Worm (Caenorhabditis elegans) whole organism, L4 larva: ENCODE data around the gene Y49F6B.8.

Source experiments
- D1046.2 ChIP-seq: fragments of 200-800 bp; sonication (Bioruptor generic); IDR thresholded peaks from 2 replicates; pipeline ENCODE4 v1.3.6; 2022; ENCODE audit warnings: missing genetic modification characterization, missing compliant biosample characterization
- F37D6.2 ChIP-seq: sonication (generic microtip); optimal IDR thresholded peaks from 2 replicates; lab custom pipeline; 2016; ENCODE audit warnings: mild to moderate bottlenecking, missing genetic modification characterization, missing compliant biosample characterization
- F49E8.2 ChIP-seq: sonication (generic microtip); optimal IDR thresholded peaks from 2 replicates; lab custom pipeline; 2016; ENCODE audit warnings: missing compliant biosample characterization, mild to moderate bottlenecking, missing genetic modification characterization, borderline replicate concordance
- Y105C5A.15 ChIP-seq: fragments of 200-800 bp; sonication (Bioruptor generic); IDR thresholded peaks from 2 replicates; pipeline ENCODE4 v1.3.6; 2022; ENCODE audit warnings: missing genetic modification characterization, missing compliant biosample characterization
- Y75B8A.6 ChIP-seq: fragments of 200-800 bp; sonication (Bioruptor generic); IDR thresholded peaks from 2 replicates; pipeline ENCODE4 v1.3.6; 2022; ENCODE audit warnings: missing genetic modification reagents, missing genetic modification characterization, missing compliant biosample characterization
- arid-1 ChIP-seq: fragments of 200-800 bp; sonication (Bioruptor generic); conservative IDR thresholded peaks from 2 replicates; pipeline ENCODE4 v1.3.6; 2022; ENCODE audit warnings: missing genetic modification reagents, missing genetic modification characterization, missing compliant biosample characterization
- attf-4 ChIP-seq: sonication (generic microtip); optimal IDR thresholded peaks from 3 replicates; lab custom pipeline; 2017; ENCODE audit warnings: missing biosample characterization, missing genetic modification characterization
- ceh-20 ChIP-seq: fragments of 200-800 bp; sonication (Bioruptor generic); IDR thresholded peaks from 2 replicates; pipeline ENCODE4 v1.3.6; 2022; ENCODE audit warnings: missing genetic modification reagents, missing genetic modification characterization, missing compliant biosample characterization
- ceh-28 ChIP-seq: fragments of 150-350 bp; optimal IDR thresholded peaks from 2 replicates; lab custom pipeline; 2014; ENCODE audit warnings: missing biosample characterization, missing genetic modification reagents, missing genetic modification characterization
- ceh-32 ChIP-seq: sonication (generic microtip); optimal IDR thresholded peaks from 2 replicates; lab custom pipeline; 2016; ENCODE audit warnings: mild to moderate bottlenecking, missing genetic modification characterization, missing compliant biosample characterization; ENCODE audit not compliant: poor library complexity
- ceh-44 ChIP-seq: fragments of 200-800 bp; sonication (Bioruptor generic); IDR thresholded peaks from 2 replicates; pipeline ENCODE4 v1.3.6; 2022; ENCODE audit warnings: missing genetic modification reagents, missing genetic modification characterization, missing compliant biosample characterization
- ceh-62 ChIP-seq: sonication (generic microtip); optimal IDR thresholded peaks from 2 replicates; lab custom pipeline; 2017; ENCODE audit warnings: missing biosample characterization, missing genetic modification characterization
- cey-2 ChIP-seq: sonication (generic microtip); optimal IDR thresholded peaks from 3 replicates; lab custom pipeline; 2017; ENCODE audit warnings: missing genetic modification characterization, mild to moderate bottlenecking, missing compliant biosample characterization, antibody characterized with exemption, borderline replicate concordance; ENCODE audit not compliant: insufficient read depth
- ctbp-1 ChIP-seq: fragments of 200-800 bp; sonication (Bioruptor generic); IDR thresholded peaks from 2 replicates; pipeline ENCODE4 v1.3.6; 2022; ENCODE audit warnings: missing genetic modification reagents, missing genetic modification characterization, missing compliant biosample characterization
- dmd-6 ChIP-seq: fragments of 200-800 bp; sonication (Bioruptor generic); IDR thresholded peaks from 2 replicates; pipeline ENCODE4 v1.3.6; 2022; ENCODE audit warnings: missing genetic modification reagents, missing genetic modification characterization, missing compliant biosample characterization
- egl-43 ChIP-seq: fragments of 200-800 bp; sonication (Bioruptor generic); IDR thresholded peaks from 2 replicates; pipeline ENCODE4 v1.3.6; 2022; ENCODE audit warnings: missing genetic modification reagents, missing genetic modification characterization, missing compliant biosample characterization
- fkh-10 ChIP-seq: fragments of 150-350 bp; optimal IDR thresholded peaks from 2 replicates; lab custom pipeline; 2014; ENCODE audit warnings: missing biosample characterization, missing genetic modification reagents, missing genetic modification characterization
- gei-8 ChIP-seq: fragments of 200-800 bp; sonication (Bioruptor generic); optimal IDR thresholded peaks from 2 replicates; lab custom pipeline; 2018; ENCODE audit warnings: mild to moderate bottlenecking, missing genetic modification characterization, missing compliant biosample characterization
- hlh-11 ChIP-seq: fragments of 200-800 bp; sonication (Bioruptor generic); optimal IDR thresholded peaks from 2 replicates; lab custom pipeline; 2018; ENCODE audit warnings: mild to moderate bottlenecking, missing genetic modification characterization, missing compliant biosample characterization
- hmg-1.1 ChIP-seq: fragments of 200-800 bp; sonication (Bioruptor generic); IDR thresholded peaks from 2 replicates; pipeline ENCODE4 v1.3.6; 2022; ENCODE audit warnings: missing genetic modification reagents, missing genetic modification characterization, missing compliant biosample characterization
- jun-1 ChIP-seq: fragments of 150-350 bp; optimal IDR thresholded peaks from 2 replicates; lab custom pipeline; 2014; ENCODE audit warnings: missing biosample characterization, missing genetic modification reagents, missing genetic modification characterization
- lim-7 ChIP-seq: fragments of 200-800 bp; sonication (Bioruptor generic); IDR thresholded peaks from 2 replicates; pipeline ENCODE4 v1.3.6; 2022; ENCODE audit warnings: missing genetic modification characterization, missing compliant biosample characterization
- lin-38 ChIP-seq: fragments of 200-800 bp; sonication (Bioruptor generic); IDR thresholded peaks from 2 replicates; pipeline ENCODE4 v1.3.6; 2022; ENCODE audit warnings: missing genetic modification reagents, missing genetic modification characterization, missing compliant biosample characterization
- lin-39 ChIP-seq: fragments of 150-350 bp; optimal IDR thresholded peaks from 2 replicates; lab custom pipeline; 2014; ENCODE audit warnings: missing biosample characterization, missing genetic modification reagents, missing genetic modification characterization
- lir-3 ChIP-seq: sonication (generic microtip); optimal IDR thresholded peaks from 2 replicates; lab custom pipeline; 2016; ENCODE audit warnings: mild to moderate bottlenecking, missing genetic modification characterization, missing compliant biosample characterization
- lsy-2 ChIP-seq, 2 experiments: fragments of 150-350 bp in 1 of 2; sonication (generic microtip) in 1 of 2; optimal IDR thresholded peaks; 2 replicates each; lab custom pipeline; 2014 to 2017; ENCODE audit warnings: missing biosample characterization in 2 of 2, missing genetic modification characterization in 2 of 2
- madf-9 ChIP-seq: fragments of 200-800 bp; sonication (Bioruptor generic); conservative IDR thresholded peaks from 2 replicates; pipeline ENCODE4 v1.3.6; 2022; ENCODE audit warnings: missing genetic modification reagents, missing genetic modification characterization, missing compliant biosample characterization
- mdt-29 ChIP-seq: fragments of 200-800 bp; sonication (Bioruptor generic); IDR thresholded peaks from 2 replicates; pipeline ENCODE4 v1.3.6; 2022; ENCODE audit warnings: missing genetic modification reagents, missing genetic modification characterization, missing compliant biosample characterization
- mxl-2 ChIP-seq: fragments of 200-800 bp; sonication (Bioruptor generic); conservative IDR thresholded peaks from 2 replicates; pipeline ENCODE4 v1.3.6; 2022; ENCODE audit warnings: missing genetic modification reagents, missing genetic modification characterization, missing compliant biosample characterization
- nhr-10 ChIP-seq: fragments of 150-350 bp; optimal IDR thresholded peaks from 2 replicates; lab custom pipeline; 2014; ENCODE audit warnings: missing biosample characterization, missing genetic modification characterization
- nhr-25 ChIP-seq: sonication (generic microtip); optimal IDR thresholded peaks from 2 replicates; lab custom pipeline; 2017; ENCODE audit warnings: missing genetic modification characterization, mild to moderate bottlenecking, missing compliant biosample characterization, antibody characterized with exemption, moderate library complexity, borderline replicate concordance; ENCODE audit not compliant: insufficient read depth
- nhr-28 ChIP-seq: fragments of 150-350 bp; optimal IDR thresholded peaks from 2 replicates; lab custom pipeline; 2014; ENCODE audit warnings: missing biosample characterization, missing genetic modification characterization
- nhr-6 ChIP-seq: fragments of 150-350 bp; optimal IDR thresholded peaks from 2 replicates; lab custom pipeline; 2014; ENCODE audit warnings: missing biosample characterization, missing genetic modification characterization
- skn-1 ChIP-seq: fragments of 150-350 bp; optimal IDR thresholded peaks from 2 replicates; lab custom pipeline; 2014; ENCODE audit warnings: missing biosample characterization, missing genetic modification characterization
- snpc-1.2 ChIP-seq: fragments of 200-800 bp; sonication (Bioruptor generic); IDR thresholded peaks from 2 replicates; pipeline ENCODE4 v1.3.6; 2022; ENCODE audit warnings: missing genetic modification reagents, missing genetic modification characterization, missing compliant biosample characterization
- snpc-4 ChIP-seq: fragments of 150-350 bp; optimal IDR thresholded peaks from 2 replicates; lab custom pipeline; 2014; ENCODE audit warnings: missing biosample characterization, missing genetic modification characterization
- spr-1 ChIP-seq: sonication (generic microtip); optimal IDR thresholded peaks from 2 replicates; lab custom pipeline; 2016; ENCODE audit warnings: mild to moderate bottlenecking, missing genetic modification characterization, missing compliant biosample characterization
- spr-3 ChIP-seq: fragments of 200-800 bp; sonication (Bioruptor generic); optimal IDR thresholded peaks from 2 replicates; lab custom pipeline; 2018; ENCODE audit warnings: mild to moderate bottlenecking, missing genetic modification characterization, missing compliant biosample characterization
- unc-62 ChIP-seq, 3 experiments: fragments of 150-350 bp in 1 of 3; sonication (generic microtip); optimal IDR thresholded peaks in 2 of 3; peaks in 1 of 3; 1 replicate in 1 of 3; 2 replicates in 2 of 3; lab custom pipeline; 2014 to 2017; ENCODE audit warnings: missing biosample characterization in 3 of 3, missing genetic modification characterization in 3 of 3, missing genetic modification reagents in 3 of 3, missing genotype in 1 of 3
- zag-1 ChIP-seq: fragments of 150-350 bp; optimal IDR thresholded peaks from 2 replicates; lab custom pipeline; 2014; ENCODE audit warnings: missing biosample characterization, missing genetic modification characterization
- zip-11 ChIP-seq: fragments of 200-800 bp; sonication (Bioruptor generic); IDR thresholded peaks from 2 replicates; pipeline ENCODE4 v1.3.6; 2022; ENCODE audit warnings: missing genetic modification characterization, missing compliant biosample characterization
- ztf-7 ChIP-seq: fragments of 150-350 bp; optimal IDR thresholded peaks from 2 replicates; lab custom pipeline; 2014; ENCODE audit warnings: missing biosample characterization, missing genetic modification characterization

The Y49F6B.8 gene

DNA sequence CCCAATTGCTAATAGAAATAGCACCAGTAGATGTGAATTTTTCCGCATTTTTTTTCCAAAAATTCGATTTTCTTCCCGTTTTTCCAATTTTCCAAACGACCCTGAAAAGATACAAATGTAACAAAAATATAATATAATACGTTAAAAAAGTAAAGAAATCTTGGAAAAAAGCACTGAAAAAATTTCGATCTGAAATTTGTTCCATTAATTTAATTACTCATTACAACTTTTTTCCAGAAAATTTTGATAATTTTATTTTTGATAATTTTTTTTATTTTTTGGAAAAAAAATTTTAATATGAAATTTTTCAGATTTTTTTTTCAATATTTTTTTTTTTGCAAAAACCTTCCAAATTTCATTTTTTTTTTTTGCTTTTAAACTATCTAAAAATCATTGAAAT, 45.1 kb downstream of the Y49F6B.8 start, which contains the start of gene skpo-2:
skpo-2 (minus strand) TSS at position 101 of the 400 bp plus-strand sequence.
- TF ChIP-seq mxl-2 (GFP tag; lab: Robert Waterston, UW) (no peak), madf-9 (GFP tag; lab: Robert Waterston, UW) (no peak), egl-43 (no peak), ceh-62 (no peak), lir-3 (tag; lab: Kevin White, UChicago) (no peak), lin-39 (no peak)

DNA sequence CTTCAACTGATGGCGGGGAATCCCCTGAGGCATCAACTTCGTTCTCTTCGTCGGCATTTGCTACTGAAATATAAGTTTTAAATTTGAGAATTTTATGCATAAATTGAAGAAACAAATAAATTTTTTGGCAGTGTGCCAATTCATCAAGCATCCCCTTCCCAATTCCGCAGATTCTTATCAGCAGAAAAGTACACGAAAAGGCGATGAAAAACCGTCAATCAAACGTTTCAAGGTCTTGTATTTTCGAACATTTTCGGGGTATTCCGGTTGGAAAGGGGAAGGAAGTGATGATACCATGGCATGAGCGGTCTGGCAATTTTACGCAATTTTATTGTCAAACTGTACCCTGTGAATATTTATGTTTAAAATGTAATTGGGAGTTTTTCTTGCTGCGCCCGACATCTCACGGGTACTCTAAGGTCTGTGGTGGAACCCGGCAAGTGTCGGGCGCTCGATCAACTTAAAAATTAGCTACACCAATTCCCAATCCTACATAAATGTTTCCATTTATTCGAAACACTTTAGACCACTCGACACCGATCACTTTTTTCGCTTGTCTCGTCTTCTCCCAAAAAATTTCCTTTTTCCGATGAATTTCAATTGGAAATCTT, 46.5 kb downstream of the Y49F6B.8 start:
- TF ChIP-seq ceh-20 (GFP tag; lab: Robert Waterston, UW) (no peak), nhr-6 (tag; lab: Kevin White, UChicago) (no peak), spr-1 (tag; lab: Kevin White, UChicago) (no peak), F37D6.2 (tag; lab: Kevin White, UChicago) (no peak), unc-62 (GFP tag; optimal IDR thresholded peaks at IDR 0.05 in 1 of 2; lab: Kevin White, UChicago) (peak in 1 of 2 experiments; percentile 30), unc-62 (tag; optimal IDR thresholded peaks at IDR 0.05; lab: Kevin White, UChicago) (no peak), ceh-44 (GFP tag; lab: Robert Waterston, UW) (no peak), zip-11 (GFP tag; lab: Robert Waterston, UW) (no peak), Y75B8A.6 (no peak), zag-1 (tag; lab: Kevin White, UChicago) (no peak), nhr-28 (tag; lab: Kevin White, UChicago) (peak; percentile 34), fkh-10 (GFP tag; lab: Kevin White, UChicago) (no peak), nhr-10 (tag; lab: Kevin White, UChicago) (no peak), spr-3 (GFP tag; lab: Kevin White, UChicago) (no peak), mxl-2 (GFP tag; lab: Robert Waterston, UW) (no peak), skn-1 (tag; lab: Kevin White, UChicago) (no peak), snpc-4 (peak; percentile 16), lim-7 (no peak), dmd-6 (GFP tag; lab: Robert Waterston, UW) (peak; percentile 55), attf-4 (tag; lab: Kevin White, UChicago) (no peak), ztf-7 (tag; lab: Kevin White, UChicago) (no peak), snpc-1.2 (GFP tag; lab: Robert Waterston, UW) (no peak), hlh-11 (tag; lab: Kevin White, UChicago) (no peak), nhr-25 (tag; lab: Kevin White, UChicago) (peak; percentile 16)
- TF ChIP-seq, all 104 proteins: peak for 5

DNA sequence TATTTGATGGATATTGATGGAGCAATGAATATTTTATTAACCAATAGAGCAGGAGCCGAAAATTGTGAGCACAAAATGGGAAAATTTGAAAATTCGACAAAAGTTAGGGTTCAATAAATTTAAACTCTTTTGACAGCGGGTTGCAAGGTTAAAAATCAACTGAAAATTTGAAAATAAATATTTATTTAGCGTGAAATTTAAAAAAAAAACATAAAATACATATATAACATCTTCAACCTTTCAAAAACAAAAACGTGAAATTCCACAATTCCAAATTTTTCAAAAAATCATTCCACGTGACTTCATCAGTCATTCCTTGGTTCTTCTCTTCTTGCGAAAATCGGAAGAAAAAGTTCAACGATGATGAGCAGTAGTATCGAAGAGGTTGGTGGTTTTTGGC, 52.1 kb downstream of the Y49F6B.8 start, which contains the start of gene C16C8.18:
C16C8.18 (plus strand) TSS at position 301 of the 400 bp plus-strand sequence.
- no peak for TF ChIP-seq lin-38 (GFP tag; lab: Robert Waterston, UW)
- no peak for TF ChIP-seq mdt-29
- TF ChIP-seq madf-9 (GFP tag; lab: Robert Waterston, UW): no peak
- TF ChIP-seq D1046.2: no peak
- no peak for TF ChIP-seq lsy-2 (tag; optimal IDR thresholded peaks at IDR 0.05; lab: Kevin White, UChicago)
- no peak for TF ChIP-seq Y75B8A.6
- TF ChIP-seq Y105C5A.15 (GFP tag; lab: Robert Waterston, UW): no peak
- TF ChIP-seq ceh-44 (GFP tag; lab: Robert Waterston, UW): no peak
- TF ChIP-seq spr-3 (GFP tag; lab: Kevin White, UChicago): no peak
- TF ChIP-seq cey-2 (tag; lab: Kevin White, UChicago): no peak
- no peak for TF ChIP-seq nhr-10 (tag; lab: Kevin White, UChicago)
- no peak for TF ChIP-seq hmg-1.1
- no peak for TF ChIP-seq ceh-28 (tag; lab: Kevin White, UChicago)
- TF ChIP-seq arid-1 (GFP tag; lab: Robert Waterston, UW): no peak
- no peak for TF ChIP-seq dmd-6 (GFP tag; lab: Robert Waterston, UW)
- no peak for TF ChIP-seq F49E8.2 (tag; lab: Kevin White, UChicago)
- TF ChIP-seq ctbp-1: no peak
- TF ChIP-seq gei-8 (GFP tag; lab: Kevin White, UChicago): no peak
- no peak for TF ChIP-seq ceh-32 (tag; lab: Kevin White, UChicago)
- no peak for TF ChIP-seq jun-1 (tag; lab: Kevin White, UChicago)
